Fruit fly (Drosophila melanogaster) whole organism, embryonic: ENCODE results near the gene mTerf3.

Experiments used
- Atf6 ChIP-seq: fragments of 200-800 bp; sonication (Bioruptor generic); IDR thresholded peaks from 2 replicates; pipeline ENCODE4 v1.3.6; 2022; ENCODE audit warnings: missing biosample characterization, missing genetic modification characterization
- CG10543 ChIP-seq: fragments of 200-800 bp; sonication (Bioruptor generic); optimal IDR thresholded peaks from 3 replicates; lab custom pipeline; 2017; ENCODE audit warnings: missing biosample characterization, mild to moderate bottlenecking, missing genetic modification characterization, moderate library complexity
- CG11695 ChIP-seq: fragments of 200-800 bp; sonication (Bioruptor generic); IDR thresholded peaks from 3 replicates; pipeline ENCODE4 v1.3.6; 2022; ENCODE audit warnings: missing biosample characterization, missing genetic modification characterization
- CG11723 ChIP-seq: fragments of 200-800 bp; sonication (Bioruptor generic); optimal IDR thresholded peaks from 2 replicates; lab custom pipeline; 2017; ENCODE audit warnings: missing biosample characterization, mild to moderate bottlenecking, missing genetic modification characterization
- CG12071 ChIP-seq: fragments of 200-800 bp; sonication (Bioruptor generic); optimal IDR thresholded peaks from 3 replicates; lab custom pipeline; 2018; ENCODE audit warnings: missing biosample characterization, mild to moderate bottlenecking, missing genetic modification characterization
- CG12769 ChIP-seq: fragments of 200-800 bp; sonication (Bioruptor generic); optimal IDR thresholded peaks from 2 replicates; lab custom pipeline; 2019; ENCODE audit warnings: missing biosample characterization, mild to moderate bottlenecking, missing genetic modification characterization, moderate library complexity
- CG13894 ChIP-seq: fragments of 200-800 bp; sonication (Bioruptor generic); optimal IDR thresholded peaks from 3 replicates; lab custom pipeline; 2018; ENCODE audit warnings: missing biosample characterization, mild to moderate bottlenecking, missing genetic modification characterization, moderate library complexity
- CG14667 ChIP-seq: fragments of 200-800 bp; sonication (Bioruptor generic); IDR thresholded peaks from 2 replicates; pipeline ENCODE4 v1.3.6; 2022; ENCODE audit warnings: missing biosample characterization, missing genetic modification characterization
- CG14710 ChIP-seq: fragments of 200-800 bp; sonication (Bioruptor generic); optimal IDR thresholded peaks from 3 replicates; lab custom pipeline; 2019; ENCODE audit warnings: missing biosample characterization, mild to moderate bottlenecking, missing genetic modification characterization, moderate library complexity
- CG17612 ChIP-seq: fragments of 200-800 bp; sonication (Bioruptor generic); IDR thresholded peaks from 2 replicates; pipeline ENCODE4 v1.3.6; 2022; ENCODE audit warnings: missing biosample characterization, missing genetic modification characterization
- CG1832 ChIP-seq: fragments of 200-800 bp; sonication (Bioruptor generic); optimal IDR thresholded peaks from 2 replicates; lab custom pipeline; 2017; ENCODE audit warnings: missing biosample characterization, mild to moderate bottlenecking, missing genetic modification characterization, inconsistent platforms
- CG34422 ChIP-seq: fragments of 200-800 bp; sonication (Bioruptor generic); IDR thresholded peaks from 3 replicates; pipeline ENCODE4 v1.3.6; 2022; ENCODE audit warnings: missing biosample characterization, missing genetic modification characterization
- CG6272 ChIP-seq: fragments of 200-800 bp; sonication (Bioruptor generic); IDR thresholded peaks from 2 replicates; pipeline ENCODE4 v1.3.6; 2022; ENCODE audit warnings: missing biosample characterization, missing genetic modification characterization
- CG6791 ChIP-seq: fragments of 200-800 bp; sonication (Bioruptor generic); IDR thresholded peaks from 3 replicates; pipeline ENCODE4 v1.3.6; 2022; ENCODE audit warnings: missing biosample characterization, missing genetic modification characterization; ENCODE audit not compliant: partially characterized antibody
- CG7357 ChIP-seq: fragments of 200-800 bp; sonication (Bioruptor generic); IDR thresholded peaks from 3 replicates; pipeline ENCODE4 v1.3.6; 2022; ENCODE audit warnings: missing biosample characterization, missing genetic modification characterization
- D19B ChIP-seq: fragments of 200-800 bp; sonication (Bioruptor generic); optimal IDR thresholded peaks from 2 replicates; lab custom pipeline; 2017; ENCODE audit warnings: missing biosample characterization, mild to moderate bottlenecking, missing genetic modification characterization
- Dek ChIP-seq: fragments of 200-800 bp; sonication (Bioruptor generic); optimal IDR thresholded peaks from 3 replicates; lab custom pipeline; 2019; ENCODE audit warnings: missing biosample characterization, mild to moderate bottlenecking, missing genetic modification characterization, moderate library complexity
- Drgx ChIP-seq: fragments of 200-800 bp; sonication (Bioruptor generic); IDR thresholded peaks from 2 replicates; pipeline ENCODE4 v1.3.6; 2022; ENCODE audit warnings: missing biosample characterization, missing genetic modification characterization
- Fer3 ChIP-seq: fragments of 200-800 bp; sonication (Bioruptor generic); optimal IDR thresholded peaks from 2 replicates; lab custom pipeline; 2018; ENCODE audit warnings: missing biosample characterization, mild to moderate bottlenecking, missing genetic modification characterization, moderate library complexity
- Gsc ChIP-seq: fragments of 200-800 bp; sonication (Bioruptor generic); IDR thresholded peaks from 2 replicates; pipeline ENCODE4 v1.3.6; 2022; ENCODE audit warnings: missing biosample characterization, missing genetic modification characterization
- Kr ChIP-seq: fragments of 200-800 bp; sonication (Bioruptor generic); optimal IDR thresholded peaks from 2 replicates; lab custom pipeline; 2017; ENCODE audit warnings: missing biosample characterization, mild to moderate bottlenecking, missing genetic modification characterization
- Lpt ChIP-seq: fragments of >200 bp; optimal IDR thresholded peaks from 2 replicates; lab custom pipeline; 2018; ENCODE audit warnings: missing biosample characterization, missing genetic modification characterization
- Neu2 ChIP-seq: fragments of 200-800 bp; sonication (Bioruptor generic); optimal IDR thresholded peaks from 3 replicates; lab custom pipeline; 2016; ENCODE audit warnings: missing biosample characterization, missing genetic modification characterization, borderline replicate concordance
- Nf-YB ChIP-seq: fragments of 200-800 bp; sonication (Bioruptor generic); optimal IDR thresholded peaks from 3 replicates; lab custom pipeline; 2019; ENCODE audit warnings: missing biosample characterization, mild to moderate bottlenecking, missing genetic modification characterization, moderate library complexity
- Nf-YC ChIP-seq: fragments of 200-800 bp; optimal IDR thresholded peaks from 3 replicates; lab custom pipeline; 2019; ENCODE audit warnings: missing biosample characterization, mild to moderate bottlenecking, missing genetic modification characterization, moderate library complexity
- Trl ChIP-seq, 3 experiments: fragments of >200 bp in 2 of 3; fragments of 200-800 bp in 1 of 3; sonication (Bioruptor generic) in 1 of 3; optimal IDR thresholded peaks; 2 replicates in 1 of 3; 3 replicates in 2 of 3; lab custom pipeline; 2016 to 2017; ENCODE audit warnings: missing biosample characterization in 1 of 3, missing genetic modification characterization in 1 of 3
- Xrp1 ChIP-seq: fragments of 200-800 bp; sonication (Bioruptor generic); IDR thresholded peaks from 2 replicates; pipeline ENCODE4 v1.3.6; 2022; ENCODE audit warnings: missing biosample characterization, missing genetic modification characterization
- abd-A ChIP-seq: fragments of 200-800 bp; sonication (Bioruptor generic); optimal IDR thresholded peaks from 3 replicates; lab custom pipeline; 2019; ENCODE audit warnings: missing biosample characterization, mild to moderate bottlenecking, missing genetic modification characterization, moderate library complexity
- bab2 ChIP-seq: fragments of 200-800 bp; sonication (Bioruptor generic); optimal IDR thresholded peaks from 2 replicates; lab custom pipeline; 2016; ENCODE audit warnings: missing biosample characterization, missing genetic modification characterization
- btn ChIP-seq: fragments of 200-800 bp; sonication (Bioruptor generic); optimal IDR thresholded peaks from 2 replicates; lab custom pipeline; 2016; ENCODE audit warnings: missing biosample characterization, missing genetic modification characterization
- chn ChIP-seq: fragments of 200-800 bp; sonication (Bioruptor generic); optimal IDR thresholded peaks from 2 replicates; lab custom pipeline; 2016; ENCODE audit warnings: missing biosample characterization, missing genetic modification characterization
- ci ChIP-seq: fragments of 200-800 bp; sonication (Bioruptor generic); IDR thresholded peaks from 3 replicates; pipeline ENCODE4 v1.3.6; 2022; ENCODE audit warnings: missing biosample characterization, missing genetic modification characterization
- crc ChIP-seq: fragments of 200-800 bp; sonication (Bioruptor generic); optimal IDR thresholded peaks from 2 replicates; lab custom pipeline; 2016; ENCODE audit warnings: missing biosample characterization, missing genetic modification characterization
- da ChIP-seq: fragments of 200-800 bp; sonication (Bioruptor generic); optimal IDR thresholded peaks from 2 replicates; lab custom pipeline; 2016; ENCODE audit warnings: missing biosample characterization, missing genetic modification characterization
- dan ChIP-seq: fragments of 200-800 bp; sonication (Bioruptor generic); IDR thresholded peaks from 2 replicates; pipeline ENCODE4 v1.3.6; 2022; ENCODE audit warnings: missing biosample characterization, missing genetic modification characterization
- fu2 ChIP-seq: fragments of 200-800 bp; sonication (Bioruptor generic); optimal IDR thresholded peaks from 2 replicates; lab custom pipeline; 2016; ENCODE audit warnings: missing biosample characterization, missing genetic modification characterization
- gsb-n ChIP-seq: fragments of 200-800 bp; sonication (Bioruptor generic); optimal IDR thresholded peaks from 3 replicates; lab custom pipeline; 2018; ENCODE audit warnings: missing biosample characterization, mild to moderate bottlenecking, missing genetic modification characterization
- jing ChIP-seq: fragments of 200-800 bp; sonication (Bioruptor generic); optimal IDR thresholded peaks from 2 replicates; lab custom pipeline; 2018; ENCODE audit warnings: missing biosample characterization, mild to moderate bottlenecking, missing genetic modification characterization
- ken ChIP-seq: fragments of 200-800 bp; sonication (Bioruptor generic); IDR thresholded peaks from 3 replicates; pipeline ENCODE4 v1.3.6; 2022; ENCODE audit warnings: missing biosample characterization, missing genetic modification characterization
- lov ChIP-seq, 2 experiments: fragments of 200-800 bp in 1 of 2; fragments of >200 bp in 1 of 2; sonication (Bioruptor generic) in 1 of 2; IDR thresholded peaks in 1 of 2; optimal IDR thresholded peaks in 1 of 2; 2 replicates in 1 of 2; 3 replicates in 1 of 2; pipeline versions ENCODE4 v1.3.6 to Lab custom; 2017 to 2022; ENCODE audit warnings: missing biosample characterization in 1 of 2, missing genetic modification characterization in 1 of 2
- nerfin-2 ChIP-seq: fragments of 200-800 bp; sonication (Bioruptor generic); IDR thresholded peaks from 2 replicates; pipeline ENCODE4 v1.3.6; 2022; ENCODE audit warnings: missing biosample characterization, missing genetic modification characterization; ENCODE audit not compliant: partially characterized antibody
- pfk ChIP-seq: fragments of 200-800 bp; sonication (Bioruptor generic); optimal IDR thresholded peaks from 2 replicates; lab custom pipeline; 2018; ENCODE audit warnings: missing biosample characterization, mild to moderate bottlenecking, missing genetic modification characterization, moderate library complexity
- stwl ChIP-seq: fragments of 200-800 bp; sonication (Bioruptor generic); optimal IDR thresholded peaks from 3 replicates; lab custom pipeline; 2018; ENCODE audit warnings: missing biosample characterization, mild to moderate bottlenecking, missing genetic modification characterization, moderate library complexity
- vfl ChIP-seq: fragments of 200-800 bp; sonication (Bioruptor generic); optimal IDR thresholded peaks from 2 replicates; lab custom pipeline; 2016; ENCODE audit warnings: missing biosample characterization, missing genetic modification characterization
- zfh2 ChIP-seq: fragments of 200-800 bp; sonication (Bioruptor generic); optimal IDR thresholded peaks from 2 replicates; lab custom pipeline; 2016; ENCODE audit warnings: missing biosample characterization, missing genetic modification characterization

The mTerf3 gene

dm6 chr3L:20517897-20518804, 2.4 kb downstream of the mTerf3 start (continued):
- TF ChIP-seq Nf-YB (no peak), fu2 (GFP tag; lab: Kevin White, UChicago) (peak; percentile 11), dan (GFP tag; lab: Robert Waterston, UW) (no peak), CG7357 (GFP tag; lab: Robert Waterston, UW) (no peak), chn (GFP tag; lab: Kevin White, UChicago) (no peak), gsb-n (tag; lab: Kevin White, UChicago) (no peak), CG17612 (GFP tag; lab: Robert Waterston, UW) (no peak), Drgx (GFP tag; lab: Robert Waterston, UW) (peak; percentile 13; the same call in 1 of the 2 replicates), abd-A (tag; lab: Kevin White, UChicago) (no peak)

- TF ChIP-seq CG6272 (no peak), btn (GFP tag; lab: Kevin White, UChicago) (no peak), lov (optimal IDR thresholded peaks at IDR 0.05; lab: Kevin White, UChicago) (no peak), lov (GFP tag; IDR thresholded peaks at IDR 0.05; lab: Robert Waterston, UW) (no peak), crc (GFP tag; lab: Kevin White, UChicago) (no peak), Atf6 (no peak), bab2 (no peak), ci (GFP tag; lab: Robert Waterston, UW) (peak; percentile 41; the same call in 2 of the 3 replicates), Lpt (GFP tag; lab: Kevin White, UChicago) (no peak), CG13894 (tag; lab: Kevin White, UChicago) (peak; percentile 92), CG14710 (no peak), Neu2 (no peak), CG12769 (no peak), vfl (GFP tag; lab: Kevin White, UChicago) (no peak), Trl (optimal IDR thresholded peaks at IDR 0.05; lab: Kevin White, UChicago) (peak; percentile 66 to 70), Trl (GFP tag; optimal IDR thresholded peaks at IDR 0.05; lab: Kevin White, UChicago) (no peak), Fer3 (no peak), CG12071 (GFP tag; lab: Kevin White, UChicago) (peak; percentile 31), CG11695 (GFP tag; lab: Robert Waterston, UW) (no peak), Xrp1 (GFP tag; lab: Robert Waterston, UW) (no peak), ken (GFP tag; lab: Robert Waterston, UW) (no peak), CG10543 (GFP tag; lab: Kevin White, UChicago) (no peak), jing (GFP tag; lab: Kevin White, UChicago) (no peak), da (GFP tag; lab: Kevin White, UChicago) (peak; percentile 54), pfk (GFP tag; lab: Kevin White, UChicago) (no peak), zfh2 (GFP tag; lab: Kevin White, UChicago) (no peak), CG6791 (GFP tag; lab: Robert Waterston, UW) (peak; percentile 43; the same call in 1 of the 3 replicates), CG14667 (no peak), CG1832 (GFP tag; lab: Kevin White, UChicago) (peak; percentile 91), Kr (peak; percentile 58), D19B (no peak), CG34422 (GFP tag; lab: Robert Waterston, UW) (peak; percentile 21; the same call in 1 of the 3 replicates), Gsc (no peak), stwl (no peak), CG11723 (peak; percentile 22), Nf-YC (tag; lab: Kevin White, UChicago) (no peak), Dek (tag; lab: Kevin White, UChicago) (no peak), nerfin-2 (GFP tag; lab: Robert Waterston, UW) (no peak)
Observed at dm6 chr3L:20517179-20517834, 3.3 kb downstream of the mTerf3 start.
